Worm (Caenorhabditis elegans) whole organism, L4/young adult: ENCODE results near the gene cyp-33D1.

Experiments
- W03F9.2 ChIP-seq: fragments of 150-350 bp; optimal IDR thresholded peaks from 2 replicates; lab custom pipeline; 2014; ENCODE audit warnings: missing biosample characterization, missing genetic modification characterization
- dao-5 ChIP-seq: sonication (generic microtip); optimal IDR thresholded peaks from 2 replicates; lab custom pipeline; 2016; ENCODE audit warnings: missing genotype, missing genetic modification characterization, moderate library complexity, missing compliant biosample characterization
- him-1 ChIP-seq: sonication (generic microtip); optimal IDR thresholded peaks from 2 replicates; lab custom pipeline; 2016; ENCODE audit warnings: missing genotype, missing genetic modification reagents, missing genetic modification characterization, missing compliant biosample characterization

DNA sequence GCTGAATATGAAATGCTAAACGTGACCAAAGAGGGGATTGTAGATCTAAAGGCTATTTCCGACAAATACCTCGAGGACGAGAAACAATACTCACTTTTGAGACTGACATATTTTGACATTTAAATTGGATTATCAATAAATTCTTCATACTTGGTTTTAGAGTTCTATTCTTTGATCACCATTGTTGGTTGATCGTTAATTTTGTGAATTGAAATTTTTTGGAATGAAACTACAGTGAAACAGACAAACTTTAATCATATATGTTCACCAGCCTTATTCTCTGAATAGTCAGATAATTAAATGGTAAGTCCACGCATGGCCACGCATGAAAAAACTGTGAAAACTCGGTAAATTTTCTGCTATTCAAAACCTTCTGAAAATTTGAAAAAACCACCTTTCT lies 27.0 kb upstream of the cyp-33D1 start, which contains the start of gene F11A5.18:
- TF ChIP-seq dao-5 (tag; lab: Kevin White, UChicago) (no peak), W03F9.2 (tag; lab: Kevin White, UChicago) (no peak), him-1 (no peak)
